Worm (Caenorhabditis elegans): ENCODE results near the gene nlp-6.

DNA sequence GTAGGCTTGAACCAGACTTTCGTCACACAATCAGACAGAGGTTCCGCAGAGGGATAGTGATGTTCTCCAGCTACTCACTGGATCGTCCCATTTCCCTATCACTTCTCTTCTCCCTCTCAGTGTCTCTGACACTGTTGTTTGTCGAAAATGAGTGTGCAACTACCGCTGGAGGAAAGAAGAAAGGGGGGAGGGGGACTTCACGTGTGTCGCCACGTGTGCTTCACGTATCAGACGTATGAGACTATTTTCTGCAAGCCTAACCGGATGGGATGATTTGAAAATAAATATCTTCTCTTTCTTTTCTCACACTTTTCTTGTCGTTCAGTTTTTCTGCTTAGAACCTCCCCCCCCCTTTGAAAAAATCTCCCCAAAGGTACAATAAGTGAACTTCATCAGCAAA is 21.5 kb upstream of the nlp-6 start, which contains the start of gene H18N23.2:
- TF ChIP-seq ama-1 (optimal IDR thresholded peaks at IDR 0.05) (no peak), F13C5.2 (tag; optimal IDR thresholded peaks at IDR 0.05) (no peak), hnd-1 (tag; optimal IDR thresholded peaks at IDR 0.05) (no peak), tra-4 (tag; optimal IDR thresholded peaks at IDR 0.05) (no peak), tbx-37 (GFP tag; conservative IDR thresholded peaks at IDR 0.05) (no peak), hmbx-1 (tag; optimal IDR thresholded peaks at IDR 0.05) (no peak), tbx-11 (GFP tag; IDR thresholded peaks at IDR 0.05) (no peak)

Measured in whole organism, early embryonic.